Worm (Caenorhabditis elegans): ENCODE data around the gene T26A5.6.

DNA sequence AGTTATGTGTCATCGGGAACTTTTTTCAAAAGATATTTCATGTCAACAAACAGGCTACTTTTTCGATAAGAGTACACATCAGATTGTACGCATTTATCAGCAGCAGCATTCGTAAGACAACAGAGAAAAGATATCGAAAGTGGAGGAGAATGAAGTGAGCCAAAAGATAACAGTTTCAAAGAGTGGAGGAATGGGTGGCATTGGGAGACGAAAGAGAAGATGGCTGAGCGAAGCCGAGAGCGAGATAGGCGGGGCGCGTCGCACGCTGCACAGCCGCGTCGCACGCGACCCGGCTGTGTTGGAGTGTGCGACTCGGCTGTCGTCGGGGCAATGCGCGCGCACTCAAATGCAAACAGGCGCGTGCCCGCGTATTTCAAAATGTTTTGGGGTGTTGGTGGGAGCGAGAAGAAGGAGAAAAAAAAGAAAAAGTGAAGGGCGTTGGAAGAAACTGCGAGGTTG, 13.6 kb upstream of the T26A5.6 start:
- no peak for TF ChIP-seq mep-1 (tag; optimal IDR thresholded peaks at IDR 0.05)
- peak; percentile 46 for TF ChIP-seq hlh-1 (tag; optimal IDR thresholded peaks at IDR 0.05)
- TF ChIP-seq nhr-237 (tag; optimal IDR thresholded peaks at IDR 0.05), result peak; percentile 48
- TF ChIP-seq blmp-1 (tag; optimal IDR thresholded peaks at IDR 0.05), result no peak
- no peak for TF ChIP-seq nhr-28 (tag; optimal IDR thresholded peaks at IDR 0.05)
- TF ChIP-seq elt-1 (tag; optimal IDR thresholded peaks at IDR 0.05; ENCODE audit: borderline replicate concordance, insufficient read depth), result no peak
- TF ChIP-seq ceh-43 (GFP tag; optimal IDR thresholded peaks at IDR 0.05), result no peak
- no peak for TF ChIP-seq lin-13 (tag; optimal IDR thresholded peaks at IDR 0.05)
- no peak for TF ChIP-seq unc-39 (tag; optimal IDR thresholded peaks at IDR 0.05)
- TF ChIP-seq unc-62 (GFP tag; optimal IDR thresholded peaks at IDR 0.05), result no peak
- no peak for TF ChIP-seq lsy-2 (tag; optimal IDR thresholded peaks at IDR 0.05)

All from whole organism, mixed stage, embryonic.